Worm (Caenorhabditis elegans): Measurements from ENCODE around the gene atgp-2.
A peak's percentile ranks its signal among the peaks of the same experiment; 100 is the strongest.
"Not testable (repeated sequence)": the region's sequence is repeated elsewhere in the genome, so short reads cannot be mapped to it uniquely, and the experiment has no call there.

- not testable (repeated sequence) for TF ChIP-seq ztf-4 (tag; optimal IDR thresholded peaks at IDR 0.05); mdl-1 (tag; optimal IDR thresholded peaks at IDR 0.05); Y116A8C.19 (tag; optimal IDR thresholded peaks at IDR 0.05; ENCODE audit: borderline replicate concordance); jun-1 (tag; optimal IDR thresholded peaks at IDR 0.05); elt-2 (tag; optimal IDR thresholded peaks at IDR 0.05)
- TF ChIP-seq efl-1 (optimal IDR thresholded peaks at IDR 0.05) (peak in 1 of 2 experiments; percentile 12), efl-1 (GFP tag; optimal IDR thresholded peaks at IDR 0.05 in 1 of 2) (peak in 1 of 2 experiments; percentile 21), nhr-19 (GFP tag; conservative IDR thresholded peaks at IDR 0.05) (peak; percentile 79)
Observed at ce11 chrII:14635895-14636294, 8.0 kb downstream of the atgp-2 start.
